Fruit fly (Drosophila melanogaster): ENCODE results near the gene eIF2D.

Gene eIF2D

DNA sequence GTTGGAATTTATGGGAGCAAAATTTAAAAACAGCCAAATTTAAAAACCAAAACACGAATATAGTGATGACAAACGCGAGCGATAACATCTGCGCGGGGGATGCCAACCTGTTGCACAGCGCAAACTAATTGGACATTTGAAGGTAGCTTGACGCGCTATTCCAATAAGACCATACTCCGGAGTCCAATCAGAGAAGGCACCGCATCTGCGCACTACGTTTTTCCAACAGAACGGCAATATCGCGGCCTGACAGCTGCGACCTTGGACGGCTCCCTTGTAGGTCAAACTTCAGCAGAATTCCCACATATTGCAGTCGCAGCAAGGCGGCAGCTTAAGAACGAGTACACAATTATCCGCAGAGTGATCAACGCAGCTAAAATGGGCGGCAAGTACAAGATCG is 3.5 kb downstream of the eIF2D start, which contains the start of the genes CG11882 and Pglym78:
Gene CG11882, minus strand, starts transcription at position 101 of the 400 bp plus-strand sequence.
Gene Pglym78, plus strand, starts transcription at position 177 of the 400 bp plus-strand sequence.
- TF ChIP-seq Sp1 (GFP tag; optimal IDR thresholded peaks at IDR 0.05): peak; percentile 30
- TF ChIP-seq OdsH (GFP tag; optimal IDR thresholded peaks at IDR 0.05): peak; percentile 38
- peak; percentile 1 for TF ChIP-seq HLH106 (tag; optimal IDR thresholded peaks at IDR 0.05)
- TF ChIP-seq ey (GFP tag; optimal IDR thresholded peaks at IDR 0.05): peak; percentile 43
- TF ChIP-seq rgr (GFP tag; optimal IDR thresholded peaks at IDR 0.05): peak; percentile 51
- TF ChIP-seq woc (GFP tag; optimal IDR thresholded peaks at IDR 0.05): no peak
- peak; percentile 26 for TF ChIP-seq psq (GFP tag; optimal IDR thresholded peaks at IDR 0.05)
- TF ChIP-seq Hr83 (GFP tag; optimal IDR thresholded peaks at IDR 0.05; ENCODE audit: poor library complexity, severe bottlenecking): peak; percentile 80
- TF ChIP-seq GATAd (GFP tag; optimal IDR thresholded peaks at IDR 0.05): no peak
- peak in 1 of 2 experiments; percentile 73 for TF ChIP-seq foxo (GFP tag; optimal IDR thresholded peaks at IDR 0.05)
- TF ChIP-seq br (GFP tag; optimal IDR thresholded peaks at IDR 0.05): no peak
- peak; percentile 19 for TF ChIP-seq sv (GFP tag; optimal IDR thresholded peaks at IDR 0.05)
- peak; percentile 13 for TF ChIP-seq Dif (GFP tag; optimal IDR thresholded peaks at IDR 0.05; ENCODE audit: partially characterized antibody)
- no peak for TF ChIP-seq CG9705 (GFP tag; optimal IDR thresholded peaks at IDR 0.05)
- no peak for TF ChIP-seq lola (GFP tag; optimal IDR thresholded peaks at IDR 0.05)
- no peak for TF ChIP-seq Rel (GFP tag; optimal IDR thresholded peaks at IDR 0.05)
- TF ChIP-seq Rel (tag; optimal IDR thresholded peaks at IDR 0.05): peak; percentile 80
- TF ChIP-seq Hnf4 (GFP tag; optimal IDR thresholded peaks at IDR 0.05): no peak
- TF ChIP-seq dl (GFP tag; optimal IDR thresholded peaks at IDR 0.05; ENCODE audit: insufficient read depth in 1 of 2, partially characterized antibody in 2 of 2): peak in 1 of 2 experiments; percentile 40
- TF ChIP-seq Jra (GFP tag; optimal IDR thresholded peaks at IDR 0.05): no peak

DNA sequence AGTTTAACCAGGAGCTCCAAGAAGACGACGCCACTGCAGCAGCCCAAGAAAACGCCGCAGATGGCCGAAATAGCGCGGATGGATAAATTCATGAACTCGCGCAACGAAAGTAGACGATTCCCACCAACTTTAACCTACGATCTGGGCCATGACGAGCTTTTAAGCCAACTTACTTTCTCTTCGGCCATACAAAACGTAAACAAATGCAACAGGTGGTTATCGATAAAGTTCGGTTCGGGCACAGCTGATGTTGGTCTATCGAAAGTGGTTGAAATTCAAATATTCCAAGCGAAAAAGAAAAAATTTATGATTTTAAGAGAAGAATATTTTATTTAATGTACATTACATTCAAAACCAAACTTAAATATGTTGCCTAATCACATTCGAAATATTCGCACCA is 4.9 kb downstream of the eIF2D start, which contains the start of gene CG14511:
Gene CG14511, minus strand, starts transcription at position 184 of the 400 bp plus-strand sequence.
- TF ChIP-seq rgr (GFP tag; optimal IDR thresholded peaks at IDR 0.05) (no peak), fru (GFP tag; optimal IDR thresholded peaks at IDR 0.05) (no peak)

DNA sequence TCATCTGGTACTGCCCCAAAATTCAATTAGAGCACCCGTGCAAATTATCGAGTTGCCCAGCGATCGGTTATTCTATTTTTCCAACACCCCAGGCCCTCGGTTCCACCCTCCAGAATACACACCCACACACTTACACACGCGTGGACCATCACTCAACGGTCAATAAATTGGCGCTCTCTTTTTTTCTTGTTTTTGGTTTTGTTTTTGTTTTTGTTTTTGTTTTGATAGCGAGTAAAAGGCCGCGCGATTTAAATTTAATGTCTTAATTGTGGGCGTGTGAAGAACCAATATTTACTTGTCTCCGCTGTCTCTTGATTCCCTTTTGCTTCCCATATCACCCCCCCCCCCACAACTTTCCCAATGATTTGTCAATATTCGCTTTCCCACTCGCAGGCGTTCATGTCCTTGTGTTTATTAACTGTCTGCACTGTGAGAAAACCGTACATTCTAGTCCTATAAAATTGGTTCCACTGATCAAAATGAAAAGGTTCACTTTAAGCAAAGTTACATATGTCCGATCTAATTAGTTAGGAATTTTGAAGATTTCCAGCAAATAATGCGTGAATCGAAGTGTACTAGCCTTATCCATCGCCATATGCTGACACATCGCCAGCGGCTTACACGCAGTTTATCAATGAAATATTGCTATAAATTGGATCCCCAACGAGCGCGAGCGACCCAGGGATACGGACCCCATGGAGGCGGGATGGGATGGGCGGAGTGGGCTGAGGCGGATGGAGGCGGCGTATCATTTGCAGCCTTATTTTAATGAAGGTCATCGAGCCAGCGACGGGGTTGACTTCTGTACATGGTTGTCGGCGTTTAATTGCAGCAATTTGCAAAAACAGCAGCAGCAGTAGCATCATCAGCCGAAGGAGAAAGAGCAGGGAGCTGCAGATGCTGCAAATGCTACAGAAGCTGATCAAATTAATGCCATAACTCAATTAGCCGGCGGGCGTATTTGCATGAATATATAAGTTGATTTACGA is 11.5 kb downstream of the eIF2D start:
- TF ChIP-seq Rel (GFP tag; optimal IDR thresholded peaks at IDR 0.05) (no peak), Rel (tag; optimal IDR thresholded peaks at IDR 0.05) (peak; percentile 88), lola (GFP tag; optimal IDR thresholded peaks at IDR 0.05) (no peak)

DNA sequence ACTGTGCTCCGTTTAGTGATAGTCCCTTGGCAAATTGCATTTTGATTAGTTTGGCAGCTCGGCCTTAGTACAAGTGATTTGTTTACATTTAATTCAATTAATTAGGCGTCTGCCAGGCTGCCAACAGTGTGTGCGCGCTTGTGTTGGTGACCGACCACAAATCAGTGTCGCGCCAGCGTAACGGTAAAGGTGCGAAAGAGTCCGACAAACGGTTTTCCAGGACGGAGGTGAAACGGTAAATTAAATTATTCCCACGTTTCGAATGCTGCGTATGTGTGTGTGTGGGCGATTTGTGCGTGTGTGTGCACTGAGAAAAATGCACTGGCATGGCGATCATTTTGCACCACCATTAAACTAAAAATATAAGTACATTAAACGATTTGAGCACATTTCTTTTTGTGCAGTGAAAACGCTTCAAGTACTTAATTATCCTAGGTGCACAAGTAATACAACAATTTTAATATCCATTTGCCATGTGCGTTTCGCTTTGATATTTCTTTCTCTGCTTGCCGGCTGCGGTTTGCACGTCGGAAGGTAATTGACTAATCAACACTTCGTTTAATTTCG is 12.6 kb downstream of the eIF2D start:
- TF ChIP-seq sage (GFP tag; optimal IDR thresholded peaks at IDR 0.05): no peak

DNA sequence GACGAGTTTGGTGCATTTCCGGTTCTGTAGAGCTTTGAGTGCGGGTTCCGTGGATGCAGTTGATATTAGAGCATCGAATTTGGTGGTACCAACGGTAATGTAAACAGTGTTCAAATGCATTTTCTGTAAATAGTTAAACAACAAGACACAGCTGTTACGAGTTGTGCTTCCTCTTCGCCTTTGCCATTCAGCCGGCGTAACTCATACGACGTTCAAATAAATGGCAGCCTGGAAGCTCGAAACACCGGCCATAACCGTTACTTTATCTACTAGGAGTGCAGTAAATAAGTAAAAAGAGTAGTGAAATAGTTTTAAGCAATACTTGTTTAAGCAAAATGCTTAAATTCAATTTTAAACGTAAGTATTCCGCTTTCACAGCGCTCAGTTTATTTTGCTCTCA is 13.2 kb downstream of the eIF2D start, which contains the start of the genes Alg13 and superdeath:
Gene Alg13, minus strand, starts transcription at position 167 of the 400 bp plus-strand sequence.
Gene superdeath, plus strand, starts transcription at position 256 of the 400 bp plus-strand sequence.
- no peak for TF ChIP-seq Vsx2 (GFP tag; optimal IDR thresholded peaks at IDR 0.05; ENCODE audit: partially characterized antibody)
- peak; percentile 26 for TF ChIP-seq Myc (optimal IDR thresholded peaks at IDR 0.05)

DNA sequence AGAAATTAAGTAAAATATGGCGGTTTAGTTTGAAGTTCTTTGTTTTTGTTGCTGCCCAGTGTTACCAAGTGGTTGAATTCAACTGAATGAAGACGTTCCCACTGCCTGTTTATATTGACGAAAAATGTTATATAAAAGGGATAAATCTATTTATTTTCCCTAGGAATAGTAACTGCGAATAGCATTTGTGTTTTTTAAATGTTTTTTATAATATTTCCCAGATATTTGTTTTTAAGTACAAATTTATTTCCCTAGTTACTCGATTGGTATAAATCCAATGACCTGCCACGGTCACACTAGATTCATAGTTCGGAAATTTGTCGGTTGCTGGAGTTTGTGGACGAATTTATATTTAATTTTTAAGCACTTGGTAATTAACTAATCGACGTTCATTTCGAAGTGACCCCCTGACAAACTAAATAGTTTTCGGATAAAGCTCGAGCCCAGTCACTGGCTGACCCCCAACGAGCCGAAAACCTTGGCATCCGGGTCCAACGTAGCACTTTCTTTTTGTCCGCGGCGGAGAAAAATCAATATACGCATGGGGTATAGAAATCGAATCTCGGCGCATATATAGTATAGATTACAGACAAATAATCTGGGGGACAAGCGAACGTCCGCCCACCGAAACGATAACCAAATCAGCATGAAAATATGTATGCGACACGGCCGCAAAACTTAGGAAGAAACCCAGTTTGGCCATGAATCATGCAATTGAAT is 20.5 kb downstream of the eIF2D start, which contains the start of the genes dgt6 and Vha100-1:
Gene dgt6, minus strand, starts transcription at position 71 of the 720 bp plus-strand sequence.
Gene Vha100-1, plus strand, starts transcription at position 292 of the 720 bp plus-strand sequence.
- TF ChIP-seq CrebA (GFP tag; optimal IDR thresholded peaks at IDR 0.05; ENCODE audit: borderline replicate concordance): no peak
- peak; percentile 28 for TF ChIP-seq CG9705 (GFP tag; optimal IDR thresholded peaks at IDR 0.05)
- no peak for TF ChIP-seq dmrt93B (GFP tag; optimal IDR thresholded peaks at IDR 0.05)
- peak; percentile 29 for TF ChIP-seq Sp1 (GFP tag; optimal IDR thresholded peaks at IDR 0.05)
- TF ChIP-seq Hnf4 (GFP tag; optimal IDR thresholded peaks at IDR 0.05): no peak
- TF ChIP-seq ey (GFP tag; optimal IDR thresholded peaks at IDR 0.05): no peak
- TF ChIP-seq Rel (GFP tag; optimal IDR thresholded peaks at IDR 0.05): no peak
- peak; percentile 45 for TF ChIP-seq Rel (tag; optimal IDR thresholded peaks at IDR 0.05)
- TF ChIP-seq lola (GFP tag; optimal IDR thresholded peaks at IDR 0.05): no peak
- no peak for TF ChIP-seq rgr (GFP tag; optimal IDR thresholded peaks at IDR 0.05)
- TF ChIP-seq HLH106 (tag; optimal IDR thresholded peaks at IDR 0.05): peak; percentile 34
